Worm (Caenorhabditis elegans) whole organism, midembryonic: Measurements from ENCODE around the gene srt-74.

Source experiments
- T22C8.4 ChIP-seq: fragments of 200-800 bp; sonication (Bioruptor generic); IDR thresholded peaks from 2 replicates; pipeline ENCODE4 v1.3.6; 2022; ENCODE audit warnings: missing genetic modification characterization, missing compliant biosample characterization
- cog-1 ChIP-seq: sonication (generic microtip); optimal IDR thresholded peaks from 2 replicates; lab custom pipeline; 2016; ENCODE audit warnings: missing genetic modification characterization, missing compliant biosample characterization
- flt-1 ChIP-seq: fragments of 200-800 bp; sonication (Bioruptor generic); IDR thresholded peaks from 2 replicates; pipeline ENCODE4 v1.3.6; 2022; ENCODE audit warnings: missing genetic modification characterization, missing compliant biosample characterization
- klf-2 ChIP-seq: fragments of 200-800 bp; sonication (Bioruptor generic); conservative IDR thresholded peaks from 2 replicates; pipeline ENCODE4 v1.3.6; 2022; ENCODE audit warnings: missing genetic modification reagents, missing genetic modification characterization, missing compliant biosample characterization
- med-1 ChIP-seq: sonication (generic microtip); optimal IDR thresholded peaks from 2 replicates; lab custom pipeline; 2017; ENCODE audit warnings: missing genetic modification characterization, mild to moderate bottlenecking, missing compliant biosample characterization, antibody characterized with exemption, missing genetic modification reagents; ENCODE audit not compliant: insufficient read depth
- ref-1 ChIP-seq: fragments of 200-800 bp; sonication (Bioruptor generic); conservative IDR thresholded peaks from 2 replicates; pipeline ENCODE4 v1.3.6; 2022; ENCODE audit warnings: missing genetic modification reagents, missing genetic modification characterization, missing compliant biosample characterization
- tab-1 ChIP-seq: fragments of 200-800 bp; sonication (Bioruptor generic); IDR thresholded peaks from 2 replicates; pipeline ENCODE4 v1.3.6; 2022; ENCODE audit warnings: missing genetic modification characterization, missing compliant biosample characterization
- ztf-23 ChIP-seq: fragments of 200-800 bp; sonication (Bioruptor generic); IDR thresholded peaks from 2 replicates; pipeline ENCODE4 v1.3.6; 2022; ENCODE audit warnings: missing genetic modification reagents, missing genetic modification characterization, missing compliant biosample characterization
- ztf-29 ChIP-seq: fragments of 200-800 bp; sonication (Bioruptor generic); IDR thresholded peaks from 2 replicates; pipeline ENCODE4 v1.3.6; 2022; ENCODE audit warnings: missing genetic modification reagents, missing genetic modification characterization, missing compliant biosample characterization

ce11 chrV:14260831-14261230, 21.3 kb downstream of the srt-74 start, which contains the start of gene F40G12.2:
- no peak for TF ChIP-seq flt-1 (GFP tag; lab: Robert Waterston, UW)
- TF ChIP-seq tab-1, result no peak
- TF ChIP-seq cog-1 (tag; lab: Kevin White, UChicago), result no peak
- no peak for TF ChIP-seq ref-1
- TF ChIP-seq klf-2 (GFP tag; lab: Robert Waterston, UW), result no peak
- TF ChIP-seq med-1 (GFP tag; lab: Kevin White, UChicago), result no peak
- TF ChIP-seq T22C8.4 (GFP tag; lab: Robert Waterston, UW), result no peak
- TF ChIP-seq ztf-23, result no peak
- TF ChIP-seq ztf-29, result no peak
